Fruit fly (Drosophila melanogaster) whole organism, embryonic: Measurements from ENCODE around the gene Cpr23B.

Experiments used
- Atf-2 ChIP-seq: fragments of 200-800 bp; sonication (Bioruptor generic); optimal IDR thresholded peaks from 2 replicates; lab custom pipeline; 2016; ENCODE audit warnings: missing biosample characterization, missing genetic modification characterization
- Bdp1 ChIP-seq: fragments of 200-800 bp; sonication (Bioruptor generic); optimal IDR thresholded peaks from 3 replicates; lab custom pipeline; 2016; ENCODE audit warnings: missing biosample characterization, missing genetic modification characterization
- CG10462 ChIP-seq: fragments of 200-800 bp; sonication (Bioruptor generic); optimal IDR thresholded peaks from 2 replicates; lab custom pipeline; 2016; ENCODE audit warnings: missing biosample characterization, missing genetic modification characterization
- CG10565 ChIP-seq: fragments of 200-800 bp; sonication (Bioruptor generic); optimal IDR thresholded peaks from 3 replicates; lab custom pipeline; 2016; ENCODE audit warnings: missing biosample characterization, mild to moderate bottlenecking, missing genetic modification characterization
- CG12769 ChIP-seq: fragments of 200-800 bp; sonication (Bioruptor generic); optimal IDR thresholded peaks from 2 replicates; lab custom pipeline; 2019; ENCODE audit warnings: missing biosample characterization, mild to moderate bottlenecking, missing genetic modification characterization, moderate library complexity
- CG13894 ChIP-seq: fragments of 200-800 bp; sonication (Bioruptor generic); optimal IDR thresholded peaks from 3 replicates; lab custom pipeline; 2018; ENCODE audit warnings: missing biosample characterization, mild to moderate bottlenecking, missing genetic modification characterization, moderate library complexity
- CG1647 ChIP-seq: fragments of 200-800 bp; sonication (Bioruptor generic); optimal IDR thresholded peaks from 3 replicates; lab custom pipeline; 2016; ENCODE audit warnings: missing biosample characterization, missing genetic modification characterization
- CG2116 ChIP-seq: fragments of 200-800 bp; sonication (Bioruptor generic); optimal IDR thresholded peaks from 3 replicates; lab custom pipeline; 2018; ENCODE audit warnings: missing biosample characterization, mild to moderate bottlenecking, missing genetic modification characterization
- CG30431 ChIP-seq: fragments of 200-800 bp; sonication (Bioruptor generic); optimal IDR thresholded peaks from 2 replicates; lab custom pipeline; 2017; ENCODE audit warnings: missing biosample characterization, missing genetic modification characterization
- CG31365 ChIP-seq: fragments of 200-800 bp; sonication (Bioruptor generic); optimal IDR thresholded peaks from 2 replicates; lab custom pipeline; 2018; ENCODE audit warnings: missing biosample characterization, mild to moderate bottlenecking, missing genetic modification characterization
- CG31441 ChIP-seq: fragments of 200-800 bp; sonication (Bioruptor generic); IDR thresholded peaks from 2 replicates; pipeline ENCODE4 v1.3.6; 2022; ENCODE audit warnings: missing biosample characterization, missing genetic modification characterization
- CG3838 ChIP-seq: fragments of 200-800 bp; sonication (Bioruptor generic); optimal IDR thresholded peaks from 3 replicates; lab custom pipeline; 2016; ENCODE audit warnings: missing biosample characterization, missing genetic modification characterization
- CG4617 ChIP-seq: fragments of 200-800 bp; sonication (Bioruptor generic); optimal IDR thresholded peaks from 3 replicates; lab custom pipeline; 2016; ENCODE audit warnings: missing biosample characterization, missing genetic modification characterization, borderline replicate concordance
- CG4820 ChIP-seq: fragments of 200-800 bp; sonication (Bioruptor generic); optimal IDR thresholded peaks from 3 replicates; lab custom pipeline; 2016; ENCODE audit warnings: missing biosample characterization, missing genetic modification characterization
- CG6272 ChIP-seq: fragments of 200-800 bp; sonication (Bioruptor generic); IDR thresholded peaks from 2 replicates; pipeline ENCODE4 v1.3.6; 2022; ENCODE audit warnings: missing biosample characterization, missing genetic modification characterization
- CG7839 ChIP-seq: fragments of 200-800 bp; sonication (Bioruptor generic); optimal IDR thresholded peaks from 3 replicates; lab custom pipeline; 2018; ENCODE audit warnings: missing biosample characterization, mild to moderate bottlenecking, missing genetic modification characterization, moderate library complexity
- CG7928 ChIP-seq: fragments of 200-800 bp; sonication (Bioruptor generic); optimal IDR thresholded peaks from 2 replicates; lab custom pipeline; 2017; ENCODE audit warnings: missing biosample characterization, mild to moderate bottlenecking, missing genetic modification characterization
- D ChIP-seq, 2 experiments: fragments of 200-800 bp in 1 of 2; fragments of >200 bp in 1 of 2; sonication (Bioruptor generic) in 1 of 2; optimal IDR thresholded peaks; 2 replicates in 1 of 2; 3 replicates in 1 of 2; lab custom pipeline; 2017; ENCODE audit warnings: mild to moderate bottlenecking in 1 of 2, missing biosample characterization in 1 of 2, missing genetic modification characterization in 1 of 2, missing genetic modification reagents in 1 of 2
- Dip2 ChIP-seq: fragments of 200-800 bp; sonication (Bioruptor generic); IDR thresholded peaks from 2 replicates; pipeline ENCODE4 v1.3.6; 2022; ENCODE audit warnings: missing biosample characterization, missing genetic modification characterization
- Ets65A ChIP-seq: fragments of 200-800 bp; sonication (Bioruptor generic); peaks from one replicate; lab custom pipeline; 2016; ENCODE audit warnings: missing biosample characterization, missing genetic modification characterization
- HLH54F ChIP-seq: fragments of 200-800 bp; sonication (Bioruptor generic); optimal IDR thresholded peaks from 3 replicates; lab custom pipeline; 2016; ENCODE audit warnings: missing biosample characterization, missing genetic modification characterization
- Hand ChIP-seq: fragments of 200-800 bp; sonication (Bioruptor generic); optimal IDR thresholded peaks from 2 replicates; lab custom pipeline; 2017; ENCODE audit warnings: mild to moderate bottlenecking, missing biosample characterization, missing genetic modification reagents, missing genetic modification characterization
- Hr78 ChIP-seq, 2 experiments: fragments of 200-800 bp in 1 of 2; fragments of >200 bp in 1 of 2; sonication (Bioruptor generic) in 1 of 2; optimal IDR thresholded peaks; 2 replicates each; lab custom pipeline; 2017 to 2019; ENCODE audit warnings: missing biosample characterization in 2 of 2, missing genetic modification characterization in 2 of 2, mild to moderate bottlenecking in 1 of 2, moderate library complexity in 1 of 2
- MESR4 ChIP-seq: fragments of 200-800 bp; sonication (Bioruptor generic); optimal IDR thresholded peaks from 2 replicates; lab custom pipeline; 2018; ENCODE audit warnings: missing biosample characterization, mild to moderate bottlenecking, missing genetic modification characterization, moderate library complexity
- NFAT ChIP-seq: fragments of 200-800 bp; sonication (Bioruptor generic); IDR thresholded peaks from 2 replicates; pipeline ENCODE4 v1.3.6; 2022; ENCODE audit warnings: missing biosample characterization, missing genetic modification characterization
- Sin3A ChIP-seq: fragments of >200 bp; optimal IDR thresholded peaks from 2 replicates; lab custom pipeline; 2018
- Six4 ChIP-seq: fragments of 200-800 bp; sonication (Bioruptor generic); optimal IDR thresholded peaks from 2 replicates; lab custom pipeline; 2016; ENCODE audit warnings: missing biosample characterization, missing genetic modification characterization
- Trl ChIP-seq, 3 experiments: fragments of >200 bp in 2 of 3; fragments of 200-800 bp in 1 of 3; sonication (Bioruptor generic) in 1 of 3; optimal IDR thresholded peaks; 2 replicates in 1 of 3; 3 replicates in 2 of 3; lab custom pipeline; 2016 to 2017; ENCODE audit warnings: missing biosample characterization in 1 of 3, missing genetic modification characterization in 1 of 3
- ac ChIP-seq: fragments of 200-800 bp; sonication (Bioruptor generic); optimal IDR thresholded peaks from 3 replicates; lab custom pipeline; 2017; ENCODE audit warnings: missing biosample characterization, mild to moderate bottlenecking, missing genetic modification characterization
- bowl ChIP-seq: fragments of 200-800 bp; sonication (Bioruptor generic); IDR thresholded peaks from 2 replicates; pipeline ENCODE4 v1.3.6; 2022; ENCODE audit warnings: missing biosample characterization, missing genetic modification characterization
- caup ChIP-seq: fragments of 200-800 bp; sonication (Bioruptor generic); optimal IDR thresholded peaks from 3 replicates; lab custom pipeline; 2017; ENCODE audit warnings: missing biosample characterization, mild to moderate bottlenecking, missing genetic modification characterization, moderate library complexity; ENCODE audit not compliant: severe bottlenecking
- chif ChIP-seq, 2 experiments: fragments of 200-800 bp; sonication (Bioruptor generic); optimal IDR thresholded peaks; 3 replicates each; lab custom pipeline; 2016; ENCODE audit warnings: missing biosample characterization in 2 of 2, missing genetic modification characterization in 2 of 2
- crc ChIP-seq: fragments of 200-800 bp; sonication (Bioruptor generic); optimal IDR thresholded peaks from 2 replicates; lab custom pipeline; 2016; ENCODE audit warnings: missing biosample characterization, missing genetic modification characterization
- crol ChIP-seq: fragments of 200-800 bp; sonication (Bioruptor generic); IDR thresholded peaks from 2 replicates; pipeline ENCODE4 v1.3.6; 2022; ENCODE audit warnings: missing biosample characterization, missing genetic modification characterization
- ftz-f1 ChIP-seq: fragments of 200-800 bp; sonication (Bioruptor generic); optimal IDR thresholded peaks from 2 replicates; lab custom pipeline; 2016; ENCODE audit warnings: missing biosample characterization, missing genetic modification characterization
- gfzf ChIP-seq: fragments of 200-800 bp; sonication (Bioruptor generic); optimal IDR thresholded peaks from 2 replicates; lab custom pipeline; 2016; ENCODE audit warnings: missing biosample characterization, mild to moderate bottlenecking, missing genetic modification characterization, moderate library complexity
- grau ChIP-seq: fragments of 200-800 bp; optimal IDR thresholded peaks from 3 replicates; lab custom pipeline; 2019; ENCODE audit warnings: missing biosample characterization, mild to moderate bottlenecking, missing genetic modification characterization, moderate library complexity
- gsb-n ChIP-seq: fragments of 200-800 bp; sonication (Bioruptor generic); optimal IDR thresholded peaks from 3 replicates; lab custom pipeline; 2018; ENCODE audit warnings: missing biosample characterization, mild to moderate bottlenecking, missing genetic modification characterization
- h ChIP-seq: fragments of >200 bp; optimal IDR thresholded peaks from 2 replicates; lab custom pipeline; 2017
- lola ChIP-seq, 3 experiments: fragments of >200 bp in 2 of 3; fragments of 200-800 bp in 1 of 3; sonication (Bioruptor generic) in 1 of 3; optimal IDR thresholded peaks; 2 replicates each; lab custom pipeline; 2017 to 2019; ENCODE audit warnings: missing biosample characterization in 3 of 3, missing genetic modification characterization in 3 of 3, mild to moderate bottlenecking in 1 of 3, moderate library complexity in 1 of 3
- pb ChIP-seq: fragments of 200-800 bp; sonication (Bioruptor generic); optimal IDR thresholded peaks from 3 replicates; lab custom pipeline; 2016; ENCODE audit warnings: missing biosample characterization, missing genetic modification characterization
- pho ChIP-seq: fragments of 200-800 bp; sonication (Bioruptor generic); optimal IDR thresholded peaks from 2 replicates; lab custom pipeline; 2016; ENCODE audit warnings: missing biosample characterization, missing genetic modification characterization
- sd ChIP-seq: fragments of 200-800 bp; sonication (Bioruptor generic); optimal IDR thresholded peaks from 3 replicates; lab custom pipeline; 2018; ENCODE audit warnings: missing biosample characterization, mild to moderate bottlenecking, missing genetic modification characterization, moderate library complexity
- shn ChIP-seq: fragments of 200-800 bp; sonication (Bioruptor generic); optimal IDR thresholded peaks from 3 replicates; lab custom pipeline; 2016; ENCODE audit warnings: missing biosample characterization, missing genetic modification characterization
- slp2 ChIP-seq: fragments of 200-800 bp; sonication (Bioruptor generic); optimal IDR thresholded peaks from 2 replicates; lab custom pipeline; 2016; ENCODE audit warnings: missing biosample characterization, missing genetic modification characterization
- tx ChIP-seq: fragments of 200-800 bp; sonication (Bioruptor generic); optimal IDR thresholded peaks from 2 replicates; lab custom pipeline; 2016; ENCODE audit warnings: missing biosample characterization, missing genetic modification characterization
- wek ChIP-seq: fragments of 200-800 bp; sonication (Bioruptor generic); optimal IDR thresholded peaks from 3 replicates; lab custom pipeline; 2018; ENCODE audit warnings: missing biosample characterization, mild to moderate bottlenecking, missing genetic modification characterization, moderate library complexity
- zf30C ChIP-seq: fragments of 200-800 bp; sonication (Bioruptor generic); optimal IDR thresholded peaks from 3 replicates; lab custom pipeline; 2018; ENCODE audit warnings: missing biosample characterization, mild to moderate bottlenecking, missing genetic modification characterization

Cpr23B gene

DNA sequence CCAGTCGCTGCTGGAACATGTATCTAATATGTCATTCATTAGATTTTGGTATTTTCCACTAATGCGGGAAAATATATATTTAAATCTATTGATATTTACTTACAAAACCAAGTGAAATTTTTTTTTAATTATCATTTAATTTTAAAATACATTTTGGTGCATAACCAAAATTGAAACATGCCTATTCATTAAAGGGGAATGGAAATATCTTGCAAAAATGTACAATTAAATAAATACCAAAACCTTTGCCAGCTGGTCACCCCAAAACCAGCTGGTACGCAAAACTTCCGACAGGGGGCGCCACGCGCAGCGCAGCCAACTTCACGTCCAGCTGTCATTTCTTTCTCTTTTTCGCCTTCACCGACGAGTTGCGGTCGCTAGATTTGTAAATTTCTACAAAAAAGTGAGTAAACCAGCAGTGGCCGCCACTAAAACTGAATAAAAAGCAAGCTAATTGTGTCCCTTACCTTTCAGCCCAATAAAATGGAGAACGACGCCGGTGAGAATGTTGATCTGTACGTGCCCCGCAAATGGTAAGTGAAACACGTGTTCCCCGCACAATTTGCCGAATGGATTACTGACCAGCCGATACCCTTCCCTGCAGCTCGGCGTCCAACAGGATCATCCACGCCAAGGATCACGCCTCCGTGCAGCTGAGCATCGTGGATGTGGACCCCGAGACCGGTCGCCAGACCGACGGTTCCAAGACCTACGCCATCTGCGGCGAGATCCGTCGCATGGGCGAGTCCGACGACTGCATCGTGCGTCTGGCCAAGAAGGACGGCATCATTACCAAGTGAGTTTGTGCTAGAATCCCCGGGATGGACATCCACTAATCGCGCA, 17.8 kb downstream of the Cpr23B start, which contains the start of the genes CG3104 and RpS21 (continued):
- TF ChIP-seq Hr78 (GFP tag; optimal IDR thresholded peaks at IDR 0.05; lab: Kevin White, UChicago) (no peak), Bdp1 (GFP tag; lab: Kevin White, UChicago) (peak; percentile 67), CG12769 (peak; percentile 38), Dip2 (GFP tag; lab: Robert Waterston, UW) (no peak), CG31365 (tag; lab: Kevin White, UChicago) (peak; percentile 65), ac (peak; percentile 80), CG7928 (GFP tag; lab: Kevin White, UChicago) (peak; percentile 68), CG10565 (GFP tag; lab: Kevin White, UChicago) (peak; percentile 66), Sin3A (lab: Kevin White, UChicago) (peak; percentile 90), crol (GFP tag; lab: Robert Waterston, UW) (peak; percentile 48), CG31441 (GFP tag; lab: Robert Waterston, UW) (peak; percentile 75), D (optimal IDR thresholded peaks at IDR 0.05; lab: Kevin White, UChicago) (no peak), D (GFP tag; optimal IDR thresholded peaks at IDR 0.05; lab: Kevin White, UChicago) (peak; percentile 77), Ets65A (GFP tag; lab: Kevin White, UChicago) (peak; percentile 99), CG10462 (GFP tag; lab: Kevin White, UChicago) (peak; percentile 25), MESR4 (GFP tag; lab: Kevin White, UChicago) (peak; percentile 98), Trl (optimal IDR thresholded peaks at IDR 0.05; lab: Kevin White, UChicago) (no peak), Trl (GFP tag; optimal IDR thresholded peaks at IDR 0.05; lab: Kevin White, UChicago) (peak; percentile 93), ftz-f1 (peak; percentile 35), CG4617 (peak; percentile 92), CG7839 (tag; lab: Kevin White, UChicago) (peak; percentile 75), CG3838 (GFP tag; lab: Kevin White, UChicago) (peak; percentile 77), Six4 (GFP tag; lab: Kevin White, UChicago) (peak; percentile 74), CG6272 (GFP tag; lab: Robert Waterston, UW) (peak; percentile 68), caup (peak; percentile 94), CG4820 (GFP tag; lab: Kevin White, UChicago) (peak; percentile 72), CG13894 (tag; lab: Kevin White, UChicago) (peak; percentile 73), bowl (GFP tag; lab: Robert Waterston, UW) (peak; percentile 72; the same call in 1 of the 2 replicates), shn (GFP tag; lab: Kevin White, UChicago) (peak; percentile 81), Hand (GFP tag; lab: Kevin White, UChicago) (peak; percentile 15), slp2 (GFP tag; lab: Kevin White, UChicago) (peak; percentile 77), pho (GFP tag; lab: Kevin White, UChicago) (peak; percentile 86), HLH54F (peak; percentile 88), CG2116 (GFP tag; lab: Kevin White, UChicago) (peak; percentile 70), Atf-2 (GFP tag; lab: Kevin White, UChicago) (peak; percentile 64), crc (peak; percentile 75), sd (tag; lab: Kevin White, UChicago) (peak; percentile 55), CG30431 (GFP tag; lab: Kevin White, UChicago) (peak; percentile 85), tx (GFP tag; lab: Kevin White, UChicago) (peak; percentile 71), gfzf (GFP tag; lab: Kevin White, UChicago) (peak; percentile 77), gsb-n (tag; lab: Kevin White, UChicago) (peak; percentile 76), grau (tag; lab: Kevin White, UChicago) (peak; percentile 78), zf30C (GFP tag; lab: Kevin White, UChicago) (peak; percentile 50), h (no peak), CG1647 (GFP tag; lab: Kevin White, UChicago) (peak; percentile 82), wek (GFP tag; lab: Kevin White, UChicago) (peak; percentile 80), NFAT (GFP tag; lab: Robert Waterston, UW) (peak; percentile 98), lola (GFP tag; optimal IDR thresholded peaks at IDR 0.05; lab: Kevin White, UChicago) (peak in 1 of 3 experiments; percentile 71), chif (GFP tag; optimal IDR thresholded peaks at IDR 0.05; lab: Kevin White, UChicago) (peak; percentile 52 to 73), pb (GFP tag; lab: Kevin White, UChicago) (peak; percentile 71)
